Fruit fly (Drosophila melanogaster) whole organism: ENCODE measurements around the gene repo.

Experiments
- CG8478 ChIP-seq: fragments of >200 bp; optimal IDR thresholded peaks from 2 replicates; lab custom pipeline; 2018; ENCODE audit warnings: inconsistent platforms
- Dll ChIP-seq: fragments of >200 bp; optimal IDR thresholded peaks from 2 replicates; lab custom pipeline; 2017
- EcR ChIP-seq, 2 experiments: fragments of >200 bp; optimal IDR thresholded peaks; 2 replicates each; lab custom pipeline; 2017; ENCODE audit warnings: missing biosample characterization in 2 of 2, missing genetic modification characterization in 2 of 2, missing genetic modification reagents in 2 of 2
- pan ChIP-seq: fragments of >200 bp; optimal IDR thresholded peaks from 2 replicates; lab custom pipeline; 2017
- psq ChIP-seq: fragments of >200 bp; optimal IDR thresholded peaks from 2 replicates; lab custom pipeline; 2017
- usp ChIP-seq: fragments of >200 bp; optimal IDR thresholded peaks from 2 replicates; lab custom pipeline; 2017; ENCODE audit warnings: missing biosample characterization, missing genetic modification characterization, mixed read lengths

Gene repo

dm6 chr3R:18260016-18260415 lies 24.0 kb downstream of the repo start:
- TF ChIP-seq CG8478 (lab: Kevin White, UChicago) (no peak), pan (lab: Kevin White, UChicago) (no peak), EcR (GFP tag; optimal IDR thresholded peaks at IDR 0.05; lab: Kevin White, UChicago) (no peak)

dm6 chr3R:18261602-18262001 lies 25.6 kb downstream of the repo start:
- TF ChIP-seq usp (GFP tag; lab: Kevin White, UChicago) = no peak
- TF ChIP-seq psq (lab: Kevin White, UChicago) = no peak

- no peak for TF ChIP-seq EcR (GFP tag; optimal IDR thresholded peaks at IDR 0.05; lab: Kevin White, UChicago)
- TF ChIP-seq usp (GFP tag; lab: Kevin White, UChicago) = no peak
- no peak for TF ChIP-seq Dll (lab: Kevin White, UChicago)
- no peak for TF ChIP-seq pan (lab: Kevin White, UChicago)
- no peak for TF ChIP-seq psq (lab: Kevin White, UChicago)
- TF ChIP-seq CG8478 (lab: Kevin White, UChicago) = no peak
Observed at dm6 chr3R:18265275-18265674, 29.3 kb downstream of the repo start.

dm6 chr3R:18266665-18267064 lies 30.7 kb downstream of the repo start:
- no peak for TF ChIP-seq psq (lab: Kevin White, UChicago)
- no peak for TF ChIP-seq pan (lab: Kevin White, UChicago)
- no peak for TF ChIP-seq CG8478 (lab: Kevin White, UChicago)
- TF ChIP-seq EcR (GFP tag; optimal IDR thresholded peaks at IDR 0.05; lab: Kevin White, UChicago) = no peak
- no peak for TF ChIP-seq Dll (lab: Kevin White, UChicago)
- TF ChIP-seq usp (GFP tag; lab: Kevin White, UChicago) = no peak

dm6 chr3R:18267489-18267888 lies 31.5 kb downstream of the repo start, which contains the start of gene CG18599:
CG18599 (plus strand) TSS chr3R:18267789.
- TF ChIP-seq EcR (GFP tag; optimal IDR thresholded peaks at IDR 0.05; lab: Kevin White, UChicago) (no peak), Dll (lab: Kevin White, UChicago) (no peak), usp (GFP tag; lab: Kevin White, UChicago) (no peak), pan (lab: Kevin White, UChicago) (no peak), CG8478 (lab: Kevin White, UChicago) (no peak), psq (lab: Kevin White, UChicago) (no peak)

- no peak for TF ChIP-seq CG8478 (lab: Kevin White, UChicago)
- TF ChIP-seq pan (lab: Kevin White, UChicago) = no peak
- TF ChIP-seq usp (GFP tag; lab: Kevin White, UChicago) = no peak
- TF ChIP-seq Dll (lab: Kevin White, UChicago) = no peak
- TF ChIP-seq psq (lab: Kevin White, UChicago) = no peak
- no peak for TF ChIP-seq EcR (GFP tag; optimal IDR thresholded peaks at IDR 0.05; lab: Kevin White, UChicago)
Observed at dm6 chr3R:18269744-18270348, 33.9 kb downstream of the repo start.

- TF ChIP-seq pan (lab: Kevin White, UChicago) = no peak
- no peak for TF ChIP-seq psq (lab: Kevin White, UChicago)
- TF ChIP-seq EcR (GFP tag; optimal IDR thresholded peaks at IDR 0.05; lab: Kevin White, UChicago) = no peak
- TF ChIP-seq Dll (lab: Kevin White, UChicago) = no peak
- TF ChIP-seq CG8478 (lab: Kevin White, UChicago) = no peak
- TF ChIP-seq usp (GFP tag; lab: Kevin White, UChicago) = no peak
Observed at dm6 chr3R:18274328-18275098, 38.5 kb downstream of the repo start, which contains the start of the genes Vps39 and eIF1A. Vps39 (minus strand) TSS chr3R:18274446. eIF1A (plus strand) TSS chr3R:18274665.

- TF ChIP-seq EcR (GFP tag; optimal IDR thresholded peaks at IDR 0.05; lab: Kevin White, UChicago) (no peak), Dll (lab: Kevin White, UChicago) (no peak), CG8478 (lab: Kevin White, UChicago) (no peak), usp (GFP tag; lab: Kevin White, UChicago) (no peak), pan (lab: Kevin White, UChicago) (no peak), psq (lab: Kevin White, UChicago) (no peak)
Observed at dm6 chr3R:18275113-18275782, 39.3 kb downstream of the repo start.

dm6 chr3R:18276688-18277087 lies 40.7 kb downstream of the repo start:
- TF ChIP-seq psq (lab: Kevin White, UChicago) (no peak), Dll (lab: Kevin White, UChicago) (no peak), EcR (GFP tag; optimal IDR thresholded peaks at IDR 0.05; lab: Kevin White, UChicago) (no peak), pan (lab: Kevin White, UChicago) (no peak), CG8478 (lab: Kevin White, UChicago) (no peak), usp (GFP tag; lab: Kevin White, UChicago) (no peak)

- TF ChIP-seq CG8478 (lab: Kevin White, UChicago) = no peak
Observed at dm6 chr3R:18277406-18277805, 41.4 kb downstream of the repo start.

- no peak for TF ChIP-seq usp (GFP tag; lab: Kevin White, UChicago)
Observed at dm6 chr3R:18279494-18279893, 43.5 kb downstream of the repo start, which contains the start of gene CG7142. CG7142 (minus strand) TSS chr3R:18279522.
